Worm (Caenorhabditis elegans) whole organism, young adult: Measurements from ENCODE around the gene F53B2.8.

ENCODE experiments used
- F37B4.10 ChIP-seq: fragments of 200-800 bp; sonication (Bioruptor generic); IDR thresholded peaks from 2 replicates; pipeline ENCODE4 v1.3.6; 2022; ENCODE audit warnings: missing genetic modification characterization, missing compliant biosample characterization
- akir-1 ChIP-seq: fragments of 200-800 bp; sonication (Bioruptor generic); optimal IDR thresholded peaks from 2 replicates; lab custom pipeline; 2018; ENCODE audit warnings: mild to moderate bottlenecking, missing genetic modification characterization, moderate library complexity, missing compliant biosample characterization
- ceh-40 ChIP-seq: fragments of 200-800 bp; sonication (Bioruptor generic); IDR thresholded peaks from 2 replicates; pipeline ENCODE4 v1.3.6; 2022; ENCODE audit warnings: missing genetic modification characterization, missing compliant biosample characterization
- gei-17 ChIP-seq: fragments of 200-800 bp; sonication (Bioruptor generic); optimal IDR thresholded peaks from 2 replicates; lab custom pipeline; 2018; ENCODE audit warnings: mild to moderate bottlenecking, missing genetic modification characterization, missing compliant biosample characterization
- lsl-1 ChIP-seq: fragments of 200-800 bp; sonication (Bioruptor generic); optimal IDR thresholded peaks from 2 replicates; lab custom pipeline; 2018; ENCODE audit warnings: mild to moderate bottlenecking, missing genetic modification characterization, moderate library complexity, missing compliant biosample characterization
- nhr-120 ChIP-seq: fragments of 200-800 bp; sonication (Bioruptor generic); IDR thresholded peaks from 2 replicates; pipeline ENCODE4 v1.3.6; 2022; ENCODE audit warnings: missing genetic modification characterization, missing compliant biosample characterization

- TF ChIP-seq gei-17 (no peak), nhr-120 (GFP tag; lab: Robert Waterston, UW) (no peak), ceh-40 (no peak), F37B4.10 (GFP tag; lab: Robert Waterston, UW) (no peak), akir-1 (GFP tag; lab: Kevin White, UChicago) (no peak), lsl-1 (GFP tag; lab: Kevin White, UChicago) (no peak)
Measured at ce11 chrIV:12545393-12545792, 18.2 kb upstream of the F53B2.8 start.
